Fruit fly (Drosophila melanogaster): ENCODE data around the gene CG5116.

DNA sequence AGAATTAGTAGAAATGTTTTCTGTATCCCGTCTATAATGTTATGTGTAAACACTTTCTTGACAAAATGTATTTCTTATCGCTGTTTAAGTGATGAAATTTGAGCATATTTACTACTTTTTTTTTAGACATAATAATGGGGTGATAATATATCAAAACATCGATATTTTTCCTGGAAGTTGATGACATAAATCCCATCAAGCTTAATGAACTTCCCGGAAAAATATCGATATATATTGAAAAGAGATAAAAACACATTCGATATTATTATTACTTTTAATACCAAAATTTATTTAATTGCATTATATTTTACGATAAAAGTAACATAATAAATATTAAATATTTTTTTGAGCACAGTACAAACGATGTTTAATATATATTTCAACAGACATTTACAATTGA lies 12.9 kb downstream of the CG5116 start:
- TF ChIP-seq brk (GFP tag; optimal IDR thresholded peaks at IDR 0.05), result no peak
- TF ChIP-seq fru (GFP tag; optimal IDR thresholded peaks at IDR 0.05), result no peak
- TF ChIP-seq psq (GFP tag; optimal IDR thresholded peaks at IDR 0.05), result no peak
